Fruit fly (Drosophila melanogaster) whole organism: Measurements from ENCODE around the gene Kat60.

Experiments
- CG8478 ChIP-seq: fragments of >200 bp; optimal IDR thresholded peaks from 2 replicates; lab custom pipeline; 2018; ENCODE audit warnings: inconsistent platforms
- Dll ChIP-seq: fragments of >200 bp; optimal IDR thresholded peaks from 2 replicates; lab custom pipeline; 2017
- EcR ChIP-seq, 2 experiments: fragments of >200 bp; optimal IDR thresholded peaks; 2 replicates each; lab custom pipeline; 2017; ENCODE audit warnings: missing biosample characterization in 2 of 2, missing genetic modification characterization in 2 of 2, missing genetic modification reagents in 2 of 2
- pan ChIP-seq: fragments of >200 bp; optimal IDR thresholded peaks from 2 replicates; lab custom pipeline; 2017
- psq ChIP-seq: fragments of >200 bp; optimal IDR thresholded peaks from 2 replicates; lab custom pipeline; 2017
- usp ChIP-seq: fragments of >200 bp; optimal IDR thresholded peaks from 2 replicates; lab custom pipeline; 2017; ENCODE audit warnings: missing biosample characterization, missing genetic modification characterization, mixed read lengths

Kat60 gene

dm6 chr3R:5213309-5213708 lies 18.7 kb downstream of the Kat60 start:
- TF ChIP-seq psq, result no peak
- TF ChIP-seq CG8478 (lab: Kevin White, UChicago), result no peak
- no peak for TF ChIP-seq pan (lab: Kevin White, UChicago)
- TF ChIP-seq EcR (GFP tag; optimal IDR thresholded peaks at IDR 0.05; lab: Kevin White, UChicago), result no peak
- TF ChIP-seq usp (GFP tag; lab: Kevin White, UChicago), result no peak
- TF ChIP-seq Dll (lab: Kevin White, UChicago), result no peak

- TF ChIP-seq psq (no peak), Dll (lab: Kevin White, UChicago) (no peak), pan (lab: Kevin White, UChicago) (no peak), EcR (GFP tag; optimal IDR thresholded peaks at IDR 0.05; lab: Kevin White, UChicago) (no peak), usp (GFP tag; lab: Kevin White, UChicago) (no peak), CG8478 (lab: Kevin White, UChicago) (no peak)
Measured at dm6 chr3R:5212759-5213053, 19.3 kb downstream of the Kat60 start.

dm6 chr3R:5211901-5212758 lies 19.9 kb downstream of the Kat60 start:
- TF ChIP-seq usp (GFP tag; lab: Kevin White, UChicago), result no peak
- TF ChIP-seq Dll (lab: Kevin White, UChicago), result no peak
- TF ChIP-seq psq, result no peak
- TF ChIP-seq CG8478 (lab: Kevin White, UChicago), result no peak
- no peak for TF ChIP-seq EcR (GFP tag; optimal IDR thresholded peaks at IDR 0.05; lab: Kevin White, UChicago)
- TF ChIP-seq pan (lab: Kevin White, UChicago), result no peak

- TF ChIP-seq usp (GFP tag; lab: Kevin White, UChicago) (no peak), psq (no peak), Dll (lab: Kevin White, UChicago) (no peak), CG8478 (lab: Kevin White, UChicago) (no peak), pan (lab: Kevin White, UChicago) (no peak), EcR (GFP tag; optimal IDR thresholded peaks at IDR 0.05; lab: Kevin White, UChicago) (no peak)
Measured at dm6 chr3R:5211401-5211800, 20.6 kb downstream of the Kat60 start.

dm6 chr3R:5209481-5209880 lies 22.5 kb downstream of the Kat60 start:
- TF ChIP-seq pan (lab: Kevin White, UChicago) (no peak), EcR (GFP tag; optimal IDR thresholded peaks at IDR 0.05; lab: Kevin White, UChicago) (no peak), psq (no peak), usp (GFP tag; lab: Kevin White, UChicago) (no peak), Dll (lab: Kevin White, UChicago) (no peak), CG8478 (lab: Kevin White, UChicago) (no peak)

- TF ChIP-seq EcR (GFP tag; optimal IDR thresholded peaks at IDR 0.05; lab: Kevin White, UChicago) (no peak), pan (lab: Kevin White, UChicago) (no peak), CG8478 (lab: Kevin White, UChicago) (no peak), usp (GFP tag; lab: Kevin White, UChicago) (no peak), Dll (lab: Kevin White, UChicago) (no peak), psq (no peak)
Measured at dm6 chr3R:5208115-5208365, 24.0 kb downstream of the Kat60 start.

dm6 chr3R:5207277-5208114 lies 24.5 kb downstream of the Kat60 start:
- TF ChIP-seq pan (lab: Kevin White, UChicago), result no peak
- no peak for TF ChIP-seq psq
- no peak for TF ChIP-seq Dll (lab: Kevin White, UChicago)
- no peak for TF ChIP-seq CG8478 (lab: Kevin White, UChicago)
- no peak for TF ChIP-seq usp (GFP tag; lab: Kevin White, UChicago)
- TF ChIP-seq EcR (GFP tag; optimal IDR thresholded peaks at IDR 0.05; lab: Kevin White, UChicago), result no peak

- TF ChIP-seq psq (no peak), EcR (GFP tag; optimal IDR thresholded peaks at IDR 0.05; lab: Kevin White, UChicago) (no peak), usp (GFP tag; lab: Kevin White, UChicago) (no peak), pan (lab: Kevin White, UChicago) (no peak), Dll (lab: Kevin White, UChicago) (no peak), CG8478 (lab: Kevin White, UChicago) (no peak)
Measured at dm6 chr3R:5205319-5206033, 26.5 kb downstream of the Kat60 start.

- TF ChIP-seq CG8478 (lab: Kevin White, UChicago) (no peak), psq (no peak), Dll (lab: Kevin White, UChicago) (no peak), pan (lab: Kevin White, UChicago) (no peak), usp (GFP tag; lab: Kevin White, UChicago) (no peak), EcR (GFP tag; optimal IDR thresholded peaks at IDR 0.05; lab: Kevin White, UChicago) (no peak)
Measured at dm6 chr3R:5203796-5204195, 28.2 kb downstream of the Kat60 start.

- TF ChIP-seq usp (GFP tag; lab: Kevin White, UChicago) (no peak), pan (lab: Kevin White, UChicago) (no peak), Dll (lab: Kevin White, UChicago) (no peak), EcR (GFP tag; optimal IDR thresholded peaks at IDR 0.05; lab: Kevin White, UChicago) (no peak), psq (no peak), CG8478 (lab: Kevin White, UChicago) (no peak)
Measured at dm6 chr3R:5199581-5199980, 32.4 kb downstream of the Kat60 start.

dm6 chr3R:5198302-5198701 lies 33.7 kb downstream of the Kat60 start:
- TF ChIP-seq EcR (GFP tag; optimal IDR thresholded peaks at IDR 0.05; lab: Kevin White, UChicago) (no peak), Dll (lab: Kevin White, UChicago) (no peak), pan (lab: Kevin White, UChicago) (no peak), usp (GFP tag; lab: Kevin White, UChicago) (no peak), CG8478 (lab: Kevin White, UChicago) (no peak), psq (no peak)
